Worm (Caenorhabditis elegans) whole organism, mixed stage, embryonic: ENCODE results near the gene ins-22.

Experiments
- M03D4.4 ChIP-seq: sonication (generic microtip); optimal IDR thresholded peaks from 2 replicates; lab custom pipeline; 2017; ENCODE audit warnings: mild to moderate bottlenecking, missing genetic modification characterization, missing compliant biosample characterization
- bed-3 ChIP-seq: fragments of 200-800 bp; sonication (Bioruptor generic); optimal IDR thresholded peaks from 3 replicates; lab custom pipeline; 2018; ENCODE audit warnings: mild to moderate bottlenecking, missing genetic modification characterization, moderate library complexity, missing compliant biosample characterization
- blmp-1 ChIP-seq: fragments of 150-350 bp; optimal IDR thresholded peaks from 2 replicates; lab custom pipeline; 2014; ENCODE audit warnings: missing biosample characterization, missing genetic modification characterization
- ceh-39 ChIP-seq: fragments of 150-350 bp; optimal IDR thresholded peaks from 2 replicates; lab custom pipeline; 2014; ENCODE audit warnings: missing biosample characterization, missing genetic modification characterization
- ceh-83 ChIP-seq: fragments of 200-800 bp; sonication (Bioruptor generic); optimal IDR thresholded peaks from 2 replicates; lab custom pipeline; 2018; ENCODE audit warnings: mild to moderate bottlenecking, missing genetic modification characterization, missing compliant biosample characterization
- ces-1 ChIP-seq: fragments of 150-350 bp; optimal IDR thresholded peaks from 2 replicates; lab custom pipeline; 2014; ENCODE audit warnings: missing biosample characterization, missing genetic modification reagents, missing genetic modification characterization
- cnd-1 ChIP-seq: fragments of 200-800 bp; sonication (Bioruptor generic); optimal IDR thresholded peaks from 2 replicates; lab custom pipeline; 2018; ENCODE audit warnings: mild to moderate bottlenecking, missing genetic modification characterization, missing compliant biosample characterization
- drap-1 ChIP-seq: fragments of 200-800 bp; sonication (Bioruptor generic); optimal IDR thresholded peaks from 3 replicates; lab custom pipeline; 2018; ENCODE audit warnings: mild to moderate bottlenecking, missing genetic modification characterization, missing compliant biosample characterization
- elt-3 ChIP-seq: fragments of 150-350 bp; optimal IDR thresholded peaks from 2 replicates; lab custom pipeline; 2014; ENCODE audit warnings: missing biosample characterization, missing genetic modification characterization
- flh-1 ChIP-seq: fragments of 200-800 bp; sonication (Bioruptor generic); optimal IDR thresholded peaks from 2 replicates; lab custom pipeline; 2018; ENCODE audit warnings: mild to moderate bottlenecking, missing genetic modification characterization, moderate library complexity, missing compliant biosample characterization
- ham-2 ChIP-seq: fragments of 200-800 bp; sonication (Bioruptor generic); optimal IDR thresholded peaks from 2 replicates; lab custom pipeline; 2018; ENCODE audit warnings: mild to moderate bottlenecking, missing genetic modification characterization, missing compliant biosample characterization
- hlh-1 ChIP-seq: fragments of 150-350 bp; optimal IDR thresholded peaks from 2 replicates; lab custom pipeline; 2014; ENCODE audit warnings: missing biosample characterization, missing genetic modification reagents, missing genetic modification characterization
- lin-13 ChIP-seq: fragments of 150-350 bp; optimal IDR thresholded peaks from 2 replicates; lab custom pipeline; 2014; ENCODE audit warnings: missing biosample characterization, missing genetic modification characterization
- lin-32 ChIP-seq: fragments of 200-800 bp; sonication (Bioruptor generic); optimal IDR thresholded peaks from 2 replicates; lab custom pipeline; 2018; ENCODE audit warnings: mild to moderate bottlenecking, missing genetic modification characterization, missing compliant biosample characterization
- lsy-2 ChIP-seq: fragments of 150-350 bp; optimal IDR thresholded peaks from 2 replicates; lab custom pipeline; 2014; ENCODE audit warnings: missing biosample characterization, missing genetic modification characterization
- mab-5 ChIP-seq: fragments of 150-350 bp; optimal IDR thresholded peaks from 2 replicates; lab custom pipeline; 2014; ENCODE audit warnings: missing biosample characterization, missing genetic modification characterization
- mep-1 ChIP-seq: fragments of 150-350 bp; optimal IDR thresholded peaks from 2 replicates; lab custom pipeline; 2017; ENCODE audit warnings: missing biosample characterization, missing genetic modification reagents, missing genetic modification characterization, inconsistent platforms
- mls-2 ChIP-seq: sonication (generic microtip); optimal IDR thresholded peaks from 2 replicates; lab custom pipeline; 2016; ENCODE audit warnings: mild to moderate bottlenecking, missing genetic modification characterization, moderate library complexity, missing compliant biosample characterization
- nhr-12 ChIP-seq: fragments of 150-350 bp; optimal IDR thresholded peaks from 2 replicates; lab custom pipeline; 2014; ENCODE audit warnings: missing biosample characterization, missing genetic modification characterization
- nhr-2 ChIP-seq: fragments of 150-350 bp; optimal IDR thresholded peaks from 2 replicates; lab custom pipeline; 2014; ENCODE audit warnings: missing biosample characterization, missing genetic modification characterization
- nhr-237 ChIP-seq: fragments of 150-350 bp; optimal IDR thresholded peaks from 2 replicates; lab custom pipeline; 2014; ENCODE audit warnings: missing biosample characterization, missing genetic modification characterization
- nhr-28 ChIP-seq: fragments of 150-350 bp; optimal IDR thresholded peaks from 2 replicates; lab custom pipeline; 2014; ENCODE audit warnings: missing biosample characterization, missing genetic modification characterization
- nhr-76 ChIP-seq: sonication (generic microtip); optimal IDR thresholded peaks from 2 replicates; lab custom pipeline; 2017; ENCODE audit warnings: missing biosample characterization, missing genetic modification characterization
- pha-4 ChIP-seq: fragments of 150-350 bp; optimal IDR thresholded peaks from 2 replicates; lab custom pipeline; 2018; ENCODE audit warnings: missing biosample characterization, missing genetic modification reagents, missing genetic modification characterization
- sem-2 ChIP-seq: fragments of 200-800 bp; sonication (Bioruptor generic); optimal IDR thresholded peaks from 2 replicates; lab custom pipeline; 2018; ENCODE audit warnings: mild to moderate bottlenecking, missing genetic modification characterization, missing compliant biosample characterization
- snpc-4 ChIP-seq: fragments of 150-350 bp; optimal IDR thresholded peaks from 2 replicates; lab custom pipeline; 2014; ENCODE audit warnings: missing biosample characterization, missing genetic modification characterization
- sptf-1 ChIP-seq: sonication (generic microtip); optimal IDR thresholded peaks from 2 replicates; lab custom pipeline; 2017; ENCODE audit warnings: mild to moderate bottlenecking, missing genetic modification characterization, moderate library complexity, missing compliant biosample characterization
- tbx-8 ChIP-seq: fragments of 200-800 bp; sonication (Bioruptor generic); optimal IDR thresholded peaks from 2 replicates; lab custom pipeline; 2018; ENCODE audit warnings: mild to moderate bottlenecking, missing genetic modification characterization, moderate library complexity, missing compliant biosample characterization
- unc-120 ChIP-seq: sonication (generic microtip); optimal IDR thresholded peaks from 2 replicates; lab custom pipeline; 2017; ENCODE audit warnings: missing genetic modification characterization, missing compliant biosample characterization; ENCODE audit not compliant: poor library complexity, severe bottlenecking
- unc-39 ChIP-seq: fragments of 150-350 bp; optimal IDR thresholded peaks from 2 replicates; lab custom pipeline; 2014; ENCODE audit warnings: missing biosample characterization, missing genetic modification characterization
- unc-62 ChIP-seq: fragments of 150-350 bp; optimal IDR thresholded peaks from 2 replicates; lab custom pipeline; 2014; ENCODE audit warnings: missing biosample characterization, missing genetic modification reagents, missing genetic modification characterization
- zip-8 ChIP-seq: fragments of 150-350 bp; optimal IDR thresholded peaks from 2 replicates; lab custom pipeline; 2014; ENCODE audit warnings: missing biosample characterization, missing genetic modification characterization
- ztf-11 ChIP-seq: fragments of 150-350 bp; optimal IDR thresholded peaks from 2 replicates; lab custom pipeline; 2014; ENCODE audit warnings: missing biosample characterization, missing genetic modification characterization

Gene ins-22

DNA sequence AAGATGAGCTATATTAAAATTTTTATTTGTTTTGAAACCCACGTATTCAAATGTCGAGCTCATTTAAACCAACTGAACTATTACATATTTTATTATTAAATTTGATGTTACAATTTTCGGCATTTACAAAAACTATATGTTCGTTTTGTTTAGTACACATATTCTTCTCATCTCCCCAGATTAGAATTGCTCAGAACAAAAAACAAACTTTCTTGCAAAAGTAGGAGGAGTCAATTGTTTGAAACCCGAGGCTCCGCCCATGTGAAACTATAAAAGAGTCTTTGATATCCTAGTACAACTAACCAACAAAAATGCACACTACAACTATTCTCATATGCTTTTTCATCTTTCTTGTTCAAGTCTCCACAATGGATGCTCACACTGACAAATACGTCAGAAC is at the start of gene ins-22:
Gene ins-22, plus strand, starts transcription at position 301 of the 400 bp plus-strand sequence.
- TF ChIP-seq drap-1 (GFP tag; lab: Kevin White, UChicago) (no peak), mab-5 (tag; lab: Kevin White, UChicago) (no peak), nhr-12 (no peak), ceh-83 (GFP tag; lab: Kevin White, UChicago) (no peak), sem-2 (GFP tag; lab: Kevin White, UChicago) (no peak), sptf-1 (no peak), lin-32 (GFP tag; lab: Kevin White, UChicago) (no peak), blmp-1 (tag; lab: Kevin White, UChicago) (no peak), hlh-1 (tag; lab: Kevin White, UChicago) (no peak), cnd-1 (tag; lab: Kevin White, UChicago) (no peak), tbx-8 (GFP tag; lab: Kevin White, UChicago) (no peak), bed-3 (GFP tag; lab: Kevin White, UChicago) (no peak), nhr-2 (no peak), nhr-28 (tag; lab: Kevin White, UChicago) (no peak), ces-1 (GFP tag; lab: Kevin White, UChicago) (no peak), flh-1 (no peak), M03D4.4 (no peak), nhr-76 (tag; lab: Kevin White, UChicago) (no peak), unc-39 (no peak), elt-3 (tag; lab: Kevin White, UChicago) (no peak)
- TF ChIP-seq, all 35 proteins: peak for 0

DNA sequence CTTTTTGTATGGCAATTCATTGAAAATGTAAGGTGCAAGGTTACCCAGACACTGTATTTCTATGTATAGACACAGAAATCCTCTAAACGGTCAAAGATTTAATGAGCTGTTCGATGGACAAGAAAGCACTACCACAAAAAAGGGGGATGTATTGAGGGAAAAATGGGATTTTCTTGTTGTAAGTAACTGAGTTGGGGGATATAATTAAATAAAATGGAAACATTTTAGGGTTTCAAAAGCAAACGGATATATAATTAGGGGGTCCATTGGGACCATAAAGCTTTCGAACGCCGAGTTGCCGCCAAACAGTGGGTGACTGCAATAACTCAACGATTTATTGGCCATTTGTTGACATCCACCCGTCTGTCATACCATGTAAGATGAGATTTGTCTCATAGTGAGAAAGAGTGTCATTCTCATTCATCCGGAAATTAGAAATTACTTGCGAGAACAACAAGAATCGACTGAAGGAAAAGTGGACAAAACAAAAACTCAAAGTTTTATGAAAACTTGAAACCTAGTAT is 43.9 kb upstream of the ins-22 start:
- peak; percentile 64 for TF ChIP-seq ces-1 (GFP tag; lab: Kevin White, UChicago)
- peak; percentile 55 for TF ChIP-seq unc-62 (GFP tag; lab: Kevin White, UChicago)
- no peak for TF ChIP-seq ham-2 (GFP tag; lab: Kevin White, UChicago)

DNA sequence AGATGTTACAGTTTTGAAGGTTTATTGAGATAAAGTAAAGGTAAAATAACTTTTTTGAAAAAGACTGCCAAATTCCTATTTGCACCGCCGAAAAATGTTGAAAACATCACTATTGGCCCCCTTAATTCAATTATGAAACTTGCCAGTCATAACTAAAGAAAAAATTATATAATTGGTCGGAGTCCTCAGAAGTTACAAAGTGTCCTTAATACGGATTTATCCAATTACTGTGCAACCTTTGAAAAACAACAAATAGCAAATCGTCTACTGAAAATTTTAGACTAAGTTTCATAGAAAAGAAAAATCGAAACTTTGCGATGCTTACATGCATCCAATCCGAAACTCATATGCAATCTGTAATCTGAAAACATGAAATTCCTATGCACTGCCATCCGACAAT is 41.5 kb upstream of the ins-22 start:
- TF ChIP-seq mep-1 (tag; lab: Kevin White, UChicago) (no peak), flh-1 (no peak), M03D4.4 (no peak), snpc-4 (tag; lab: Kevin White, UChicago) (no peak), ham-2 (GFP tag; lab: Kevin White, UChicago) (no peak), ztf-11 (tag; lab: Kevin White, UChicago) (no peak), blmp-1 (tag; lab: Kevin White, UChicago) (no peak), ceh-83 (GFP tag; lab: Kevin White, UChicago) (no peak), nhr-28 (tag; lab: Kevin White, UChicago) (no peak), mls-2 (tag; lab: Kevin White, UChicago) (no peak), lin-13 (tag; lab: Kevin White, UChicago) (no peak), unc-120 (tag; lab: Kevin White, UChicago) (no peak), nhr-76 (tag; lab: Kevin White, UChicago) (no peak), mab-5 (tag; lab: Kevin White, UChicago) (no peak), pha-4 (tag; lab: Kevin White, UChicago) (no peak)

DNA sequence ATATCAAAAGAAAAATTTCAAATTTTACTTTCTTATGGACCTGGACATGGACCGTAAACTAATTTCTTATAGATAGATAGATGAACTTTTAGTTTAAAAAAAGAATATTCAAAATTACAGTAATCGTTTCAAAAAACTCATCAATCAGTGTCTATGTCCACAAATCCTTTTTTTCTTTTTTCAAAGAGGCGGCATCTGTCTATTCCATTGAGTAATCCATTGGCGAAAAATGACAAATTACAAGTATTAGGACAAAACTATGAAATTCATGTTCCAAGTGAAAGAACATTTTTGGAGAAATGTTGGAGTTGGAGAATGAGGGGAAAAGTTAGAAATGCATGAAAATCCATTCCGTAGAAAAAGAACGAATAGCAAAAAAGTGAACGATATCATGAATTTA is 40.5 kb upstream of the ins-22 start:
- TF ChIP-seq blmp-1 (tag; lab: Kevin White, UChicago), result no peak
- no peak for TF ChIP-seq tbx-8 (GFP tag; lab: Kevin White, UChicago)
- no peak for TF ChIP-seq sptf-1
- no peak for TF ChIP-seq mls-2 (tag; lab: Kevin White, UChicago)
- TF ChIP-seq nhr-28 (tag; lab: Kevin White, UChicago), result no peak
- TF ChIP-seq mep-1 (tag; lab: Kevin White, UChicago), result no peak
- TF ChIP-seq M03D4.4, result no peak
- TF ChIP-seq bed-3 (GFP tag; lab: Kevin White, UChicago), result no peak
- no peak for TF ChIP-seq hlh-1 (tag; lab: Kevin White, UChicago)
- TF ChIP-seq zip-8 (tag; lab: Kevin White, UChicago), result no peak
- no peak for TF ChIP-seq unc-62 (GFP tag; lab: Kevin White, UChicago)
- no peak for TF ChIP-seq lsy-2
- no peak for TF ChIP-seq nhr-237 (tag; lab: Kevin White, UChicago)
- TF ChIP-seq mab-5 (tag; lab: Kevin White, UChicago), result no peak
- no peak for TF ChIP-seq unc-39
- no peak for TF ChIP-seq nhr-76 (tag; lab: Kevin White, UChicago)
- no peak for TF ChIP-seq ceh-39 (tag; lab: Kevin White, UChicago)
- no peak for TF ChIP-seq ces-1 (GFP tag; lab: Kevin White, UChicago)
- TF ChIP-seq unc-120 (tag; lab: Kevin White, UChicago), result no peak
- TF ChIP-seq flh-1, result no peak
